Worm (Caenorhabditis elegans): Measurements from ENCODE around the gene F46G11.6.

Gene F46G11.6

DNA sequence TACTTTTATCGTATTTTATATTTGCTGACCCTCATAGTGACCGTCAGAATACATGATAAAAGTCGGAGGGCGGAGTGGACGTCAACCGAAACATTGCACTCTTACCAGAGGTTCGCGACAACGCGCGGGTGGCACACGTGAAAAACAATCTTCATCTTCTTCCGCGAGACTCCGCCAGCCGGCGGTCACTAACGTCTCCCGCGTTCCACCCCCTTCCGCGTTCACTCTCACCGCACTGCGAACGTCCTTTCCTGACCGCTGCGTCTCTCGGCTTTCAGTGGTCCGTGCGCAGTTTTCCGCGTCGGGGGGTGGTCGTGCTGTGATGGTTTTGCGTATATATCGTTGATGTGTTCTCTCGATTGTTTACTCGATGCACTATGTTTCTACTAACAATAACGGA lies 31.9 kb downstream of the F46G11.6 start:
- TF ChIP-seq unc-62 (GFP tag; optimal IDR thresholded peaks at IDR 0.05): peak; percentile 69
- peak; percentile 40 for TF ChIP-seq hlh-1 (tag; optimal IDR thresholded peaks at IDR 0.05)
- no peak for TF ChIP-seq ceh-39 (tag; optimal IDR thresholded peaks at IDR 0.05)
- no peak for TF ChIP-seq lin-32 (GFP tag; optimal IDR thresholded peaks at IDR 0.05)
- TF ChIP-seq elt-3 (tag; optimal IDR thresholded peaks at IDR 0.05): no peak
- peak; percentile 29 for TF ChIP-seq flh-1 (GFP tag; optimal IDR thresholded peaks at IDR 0.05)
- no peak for TF ChIP-seq M03D4.4 (tag; optimal IDR thresholded peaks at IDR 0.05)
- TF ChIP-seq snpc-4 (tag; optimal IDR thresholded peaks at IDR 0.05): no peak
- peak; percentile 61 for TF ChIP-seq ztf-11 (tag; optimal IDR thresholded peaks at IDR 0.05)
- no peak for TF ChIP-seq unc-39 (tag; optimal IDR thresholded peaks at IDR 0.05)
- TF ChIP-seq cnd-1 (tag; optimal IDR thresholded peaks at IDR 0.05): peak; percentile 42
- TF ChIP-seq pha-4 (tag; optimal IDR thresholded peaks at IDR 0.05): peak; percentile 58
- TF ChIP-seq tbx-8 (GFP tag; optimal IDR thresholded peaks at IDR 0.05): no peak
- peak; percentile 8 for TF ChIP-seq lin-13 (tag; optimal IDR thresholded peaks at IDR 0.05)
- TF ChIP-seq blmp-1 (tag; optimal IDR thresholded peaks at IDR 0.05): no peak
- TF ChIP-seq nhr-28 (tag; optimal IDR thresholded peaks at IDR 0.05): no peak
- TF ChIP-seq zip-8 (tag; optimal IDR thresholded peaks at IDR 0.05): no peak
- no peak for TF ChIP-seq bed-3 (GFP tag; optimal IDR thresholded peaks at IDR 0.05)
- no peak for TF ChIP-seq nhr-12 (tag; optimal IDR thresholded peaks at IDR 0.05)
- no peak for TF ChIP-seq ceh-43 (GFP tag; optimal IDR thresholded peaks at IDR 0.05)
- no peak for TF ChIP-seq mep-1 (tag; optimal IDR thresholded peaks at IDR 0.05)
- TF ChIP-seq drap-1 (GFP tag; optimal IDR thresholded peaks at IDR 0.05): peak; percentile 75
- peak; percentile 67 for TF ChIP-seq sptf-1 (tag; optimal IDR thresholded peaks at IDR 0.05)
- TF ChIP-seq nhr-237 (tag; optimal IDR thresholded peaks at IDR 0.05): no peak
- TF ChIP-seq sem-2 (GFP tag; optimal IDR thresholded peaks at IDR 0.05): no peak
- TF ChIP-seq mls-2 (tag; optimal IDR thresholded peaks at IDR 0.05): peak; percentile 73
- TF ChIP-seq mab-5 (tag; optimal IDR thresholded peaks at IDR 0.05): no peak
- TF ChIP-seq lsy-2 (tag; optimal IDR thresholded peaks at IDR 0.05): no peak
- no peak for TF ChIP-seq ces-1 (GFP tag; optimal IDR thresholded peaks at IDR 0.05)
- peak; percentile 85 for TF ChIP-seq ham-2 (GFP tag; optimal IDR thresholded peaks at IDR 0.05)
- TF ChIP-seq ceh-83 (GFP tag; optimal IDR thresholded peaks at IDR 0.05): no peak
- TF ChIP-seq nhr-2 (tag; optimal IDR thresholded peaks at IDR 0.05): no peak
- no peak for TF ChIP-seq elt-1 (tag; optimal IDR thresholded peaks at IDR 0.05; ENCODE audit: borderline replicate concordance, insufficient read depth)
- TF ChIP-seq nhr-76 (tag; optimal IDR thresholded peaks at IDR 0.05): no peak
- no peak for TF ChIP-seq unc-120 (tag; optimal IDR thresholded peaks at IDR 0.05; ENCODE audit: poor library complexity, severe bottlenecking)

- TF ChIP-seq bed-3 (GFP tag; optimal IDR thresholded peaks at IDR 0.05) (no peak), lin-32 (GFP tag; optimal IDR thresholded peaks at IDR 0.05) (no peak), ztf-11 (tag; optimal IDR thresholded peaks at IDR 0.05) (no peak), ces-1 (GFP tag; optimal IDR thresholded peaks at IDR 0.05) (no peak), nhr-237 (tag; optimal IDR thresholded peaks at IDR 0.05) (no peak), lsy-2 (tag; optimal IDR thresholded peaks at IDR 0.05) (no peak), M03D4.4 (tag; optimal IDR thresholded peaks at IDR 0.05) (no peak), sem-2 (GFP tag; optimal IDR thresholded peaks at IDR 0.05) (no peak), pha-4 (tag; optimal IDR thresholded peaks at IDR 0.05) (no peak), unc-120 (tag; optimal IDR thresholded peaks at IDR 0.05; ENCODE audit: poor library complexity, severe bottlenecking) (no peak), ceh-83 (GFP tag; optimal IDR thresholded peaks at IDR 0.05) (no peak), nhr-12 (tag; optimal IDR thresholded peaks at IDR 0.05) (no peak), nhr-2 (tag; optimal IDR thresholded peaks at IDR 0.05) (no peak)
Observed at ce11 chrX:5819702-5820470, 33.6 kb downstream of the F46G11.6 start.

DNA sequence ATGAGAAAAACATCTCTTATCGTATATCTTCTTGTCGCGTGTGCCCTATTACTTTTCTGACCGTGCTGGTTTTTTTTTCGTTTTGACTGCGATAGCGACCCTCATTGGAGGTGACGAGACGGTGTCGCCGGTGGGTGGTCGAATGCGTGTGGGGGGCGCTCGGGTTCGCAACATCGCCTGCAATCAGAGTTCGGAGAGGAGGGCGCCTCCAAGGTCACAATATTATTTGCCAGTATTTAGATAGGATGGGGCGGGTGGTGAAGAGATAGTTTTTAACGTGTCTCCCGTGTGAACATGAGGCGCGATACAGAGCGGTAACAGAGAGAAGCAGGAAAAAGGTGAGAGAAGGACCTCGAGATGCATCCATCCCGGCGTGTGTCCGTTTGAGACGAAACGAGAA lies 34.6 kb downstream of the F46G11.6 start:
- TF ChIP-seq lin-13 (tag; optimal IDR thresholded peaks at IDR 0.05): no peak
- TF ChIP-seq ztf-11 (tag; optimal IDR thresholded peaks at IDR 0.05): no peak
- TF ChIP-seq mls-2 (tag; optimal IDR thresholded peaks at IDR 0.05): peak; percentile 20
- peak; percentile 2 for TF ChIP-seq lin-32 (GFP tag; optimal IDR thresholded peaks at IDR 0.05)
- TF ChIP-seq M03D4.4 (tag; optimal IDR thresholded peaks at IDR 0.05): peak; percentile 43
- peak; percentile 24 for TF ChIP-seq sptf-1 (tag; optimal IDR thresholded peaks at IDR 0.05)
- TF ChIP-seq drap-1 (GFP tag; optimal IDR thresholded peaks at IDR 0.05): peak; percentile 35
- TF ChIP-seq unc-62 (GFP tag; optimal IDR thresholded peaks at IDR 0.05): no peak
